Worm (Caenorhabditis elegans) whole organism, L4 larva: ENCODE data around the gene pha-2.

Source experiments
- T20F7.1 ChIP-seq: fragments of 200-800 bp; sonication (Bioruptor generic); optimal IDR thresholded peaks from 2 replicates; lab custom pipeline; 2018; ENCODE audit warnings: mild to moderate bottlenecking, missing genetic modification characterization, missing compliant biosample characterization
- Y48G9A.11 ChIP-seq: fragments of 200-800 bp; sonication (Bioruptor generic); IDR thresholded peaks from 2 replicates; pipeline ENCODE4 v1.3.6; 2022; ENCODE audit warnings: missing genetic modification reagents, missing genetic modification characterization, missing compliant biosample characterization
- daf-8 ChIP-seq: fragments of 200-800 bp; sonication (Bioruptor generic); IDR thresholded peaks from 2 replicates; pipeline ENCODE4 v1.3.6; 2022; ENCODE audit warnings: missing genetic modification characterization, missing compliant biosample characterization
- dpl-1 ChIP-seq: fragments of 150-350 bp; optimal IDR thresholded peaks from 2 replicates; lab custom pipeline; 2014; ENCODE audit warnings: missing biosample characterization, missing genetic modification reagents, missing genetic modification characterization
- fos-1 ChIP-seq: fragments of 150-350 bp; optimal IDR thresholded peaks from 2 replicates; lab custom pipeline; 2014; ENCODE audit warnings: missing biosample characterization, missing genetic modification characterization
- gei-8 ChIP-seq: fragments of 200-800 bp; sonication (Bioruptor generic); optimal IDR thresholded peaks from 2 replicates; lab custom pipeline; 2018; ENCODE audit warnings: mild to moderate bottlenecking, missing genetic modification characterization, missing compliant biosample characterization
- mdl-1 ChIP-seq, 2 experiments: fragments of 150-350 bp in 1 of 2; sonication (generic microtip) in 1 of 2; optimal IDR thresholded peaks; 2 replicates each; lab custom pipeline; 2014 to 2017; ENCODE audit warnings: missing biosample characterization in 2 of 2, missing genetic modification characterization in 2 of 2
- mep-1 ChIP-seq: fragments of 150-350 bp; sonication (generic microtip); optimal IDR thresholded peaks from 3 replicates; lab custom pipeline; 2014; ENCODE audit warnings: missing biosample characterization, missing genetic modification characterization
- nhr-48 ChIP-seq: sonication (generic microtip); optimal IDR thresholded peaks from 2 replicates; lab custom pipeline; 2016; ENCODE audit warnings: mild to moderate bottlenecking, missing genetic modification characterization, missing compliant biosample characterization
- nhr-6 ChIP-seq: fragments of 150-350 bp; optimal IDR thresholded peaks from 2 replicates; lab custom pipeline; 2014; ENCODE audit warnings: missing biosample characterization, missing genetic modification characterization
- snpc-4 ChIP-seq: fragments of 150-350 bp; optimal IDR thresholded peaks from 2 replicates; lab custom pipeline; 2014; ENCODE audit warnings: missing biosample characterization, missing genetic modification characterization
- tra-1 ChIP-seq: fragments of 200-800 bp; sonication (Bioruptor generic); IDR thresholded peaks from 2 replicates; pipeline ENCODE4 v1.3.6; 2022; ENCODE audit warnings: missing genetic modification reagents, missing genetic modification characterization, missing compliant biosample characterization

ce11 chrX:585598-586217 is 51.1 kb downstream of the pha-2 start:
- TF ChIP-seq mep-1 (tag; lab: Kevin White, UChicago), result no peak
- no peak for TF ChIP-seq snpc-4 (tag; lab: Kevin White, UChicago)
- TF ChIP-seq mdl-1 (tag; optimal IDR thresholded peaks at IDR 0.05; lab: Kevin White, UChicago), result no peak
- no peak for TF ChIP-seq T20F7.1 (GFP tag; lab: Kevin White, UChicago)
- TF ChIP-seq Y48G9A.11 (GFP tag; lab: Robert Waterston, UW), result no peak
- no peak for TF ChIP-seq fos-1 (tag; lab: Kevin White, UChicago)
- TF ChIP-seq tra-1 (GFP tag; lab: Robert Waterston, UW), result no peak
- TF ChIP-seq daf-8, result no peak
- TF ChIP-seq gei-8 (GFP tag; lab: Kevin White, UChicago), result no peak
- no peak for TF ChIP-seq nhr-6 (tag; lab: Kevin White, UChicago)
- TF ChIP-seq nhr-48 (tag; lab: Kevin White, UChicago), result no peak
- no peak for TF ChIP-seq dpl-1 (GFP tag; lab: Kevin White, UChicago)
